Worm (Caenorhabditis elegans) whole organism, midembryonic: ENCODE data around the gene F09F9.5.

Source experiments
- T22C8.4 ChIP-seq: fragments of 200-800 bp; sonication (Bioruptor generic); IDR thresholded peaks from 2 replicates; pipeline ENCODE4 v1.3.6; 2022; ENCODE audit warnings: missing genetic modification characterization, missing compliant biosample characterization
- cog-1 ChIP-seq: sonication (generic microtip); optimal IDR thresholded peaks from 2 replicates; lab custom pipeline; 2016; ENCODE audit warnings: missing genetic modification characterization, missing compliant biosample characterization
- flt-1 ChIP-seq: fragments of 200-800 bp; sonication (Bioruptor generic); IDR thresholded peaks from 2 replicates; pipeline ENCODE4 v1.3.6; 2022; ENCODE audit warnings: missing genetic modification characterization, missing compliant biosample characterization
- klf-2 ChIP-seq: fragments of 200-800 bp; sonication (Bioruptor generic); conservative IDR thresholded peaks from 2 replicates; pipeline ENCODE4 v1.3.6; 2022; ENCODE audit warnings: missing genetic modification reagents, missing genetic modification characterization, missing compliant biosample characterization
- med-1 ChIP-seq: sonication (generic microtip); optimal IDR thresholded peaks from 2 replicates; lab custom pipeline; 2017; ENCODE audit warnings: missing genetic modification characterization, mild to moderate bottlenecking, missing compliant biosample characterization, antibody characterized with exemption, missing genetic modification reagents; ENCODE audit not compliant: insufficient read depth
- ref-1 ChIP-seq: fragments of 200-800 bp; sonication (Bioruptor generic); conservative IDR thresholded peaks from 2 replicates; pipeline ENCODE4 v1.3.6; 2022; ENCODE audit warnings: missing genetic modification reagents, missing genetic modification characterization, missing compliant biosample characterization
- ztf-23 ChIP-seq: fragments of 200-800 bp; sonication (Bioruptor generic); IDR thresholded peaks from 2 replicates; pipeline ENCODE4 v1.3.6; 2022; ENCODE audit warnings: missing genetic modification reagents, missing genetic modification characterization, missing compliant biosample characterization
- ztf-29 ChIP-seq: fragments of 200-800 bp; sonication (Bioruptor generic); IDR thresholded peaks from 2 replicates; pipeline ENCODE4 v1.3.6; 2022; ENCODE audit warnings: missing genetic modification reagents, missing genetic modification characterization, missing compliant biosample characterization

ce11 chrX:4088943-4089342, 28.8 kb upstream of the F09F9.5 start:
- TF ChIP-seq flt-1 (GFP tag; lab: Robert Waterston, UW) (no peak), med-1 (no peak), cog-1 (no peak), klf-2 (GFP tag; lab: Robert Waterston, UW) (no peak), ref-1 (GFP tag; lab: Robert Waterston, UW) (no peak), ztf-23 (GFP tag; lab: Robert Waterston, UW) (no peak), ztf-29 (GFP tag; lab: Robert Waterston, UW) (no peak), T22C8.4 (GFP tag; lab: Robert Waterston, UW) (no peak)
